Fruit fly (Drosophila melanogaster): ENCODE results near the gene CG18170.
A peak's percentile ranks its signal among the peaks of the same experiment; 100 is the strongest.

The CG18170 gene

DNA sequence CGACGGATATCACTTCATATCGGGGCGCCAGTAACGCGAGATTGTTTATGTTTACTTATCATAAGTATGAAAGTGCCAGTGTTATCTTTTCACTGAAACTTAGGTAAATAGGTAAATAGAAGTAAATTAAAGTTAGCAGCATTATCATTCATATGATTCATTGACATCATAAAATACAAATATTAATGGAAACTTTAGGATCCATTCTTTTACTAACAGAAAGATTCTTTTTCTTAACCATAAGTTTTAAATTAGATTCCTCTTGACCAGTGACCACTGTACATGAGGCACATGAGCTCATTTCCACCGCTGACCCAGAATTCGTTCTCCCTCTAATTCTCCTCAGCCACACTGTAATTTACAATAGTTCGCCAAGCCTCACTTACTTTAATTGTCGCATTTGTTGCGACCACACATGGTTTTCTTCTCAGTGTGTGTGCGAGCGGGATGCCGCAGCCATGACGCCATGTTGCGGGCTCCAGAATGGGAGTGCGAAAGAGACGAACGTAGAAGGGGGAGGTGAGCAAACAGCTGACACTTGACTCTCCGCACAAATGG lies 24.3 kb upstream of the CG18170 start (continued):
- peak; percentile 71 for TF ChIP-seq zf30C (GFP tag; optimal IDR thresholded peaks at IDR 0.05)
- TF ChIP-seq sr (GFP tag; IDR thresholded peaks at IDR 0.05), result 0 out of 3 replicates have a peak, but pooled peaks have one; percentile 27
- peak; percentile 25 for TF ChIP-seq CG10979 (tag; optimal IDR thresholded peaks at IDR 0.05)
- TF ChIP-seq CG16863 (GFP tag; optimal IDR thresholded peaks at IDR 0.05), result peak; percentile 26
- no peak for TF ChIP-seq D (optimal IDR thresholded peaks at IDR 0.05)
- peak; percentile 9 for TF ChIP-seq D (GFP tag; optimal IDR thresholded peaks at IDR 0.05)
- no peak for TF ChIP-seq wdn (GFP tag; IDR thresholded peaks at IDR 0.05)
- peak; percentile 5; the same call in 1 of the 2 replicates for TF ChIP-seq sim (GFP tag; IDR thresholded peaks at IDR 0.05)
- no peak for TF ChIP-seq Hr39 (optimal IDR thresholded peaks at IDR 0.05)
- no peak for TF ChIP-seq gsb-n (tag; optimal IDR thresholded peaks at IDR 0.05)
- TF ChIP-seq CG11398 (GFP tag; optimal IDR thresholded peaks at IDR 0.05), result no peak
- TF ChIP-seq BEAF-32 (GFP tag; optimal IDR thresholded peaks at IDR 0.05), result no peak
- no peak for TF ChIP-seq CG18011 (GFP tag; optimal IDR thresholded peaks at IDR 0.05)
- TF ChIP-seq ERR (GFP tag; optimal IDR thresholded peaks at IDR 0.05), result no peak
- no peak for TF ChIP-seq Neu2 (GFP tag; optimal IDR thresholded peaks at IDR 0.05; ENCODE audit: borderline replicate concordance)
- no peak for TF ChIP-seq C15 (GFP tag; IDR thresholded peaks at IDR 0.05)
- peak; percentile 7 for TF ChIP-seq CG10267 (tag; optimal IDR thresholded peaks at IDR 0.05)
- no peak for TF ChIP-seq schlank (tag; optimal IDR thresholded peaks at IDR 0.05)
- TF ChIP-seq CG2712 (tag; optimal IDR thresholded peaks at IDR 0.05), result peak; percentile 43
- TF ChIP-seq bsh (GFP tag; optimal IDR thresholded peaks at IDR 0.05), result peak in 1 of 2 experiments; percentile 58
- no peak for TF ChIP-seq CG9797 (GFP tag; optimal IDR thresholded peaks at IDR 0.05)
- TF ChIP-seq dati (GFP tag; IDR thresholded peaks at IDR 0.05), result no peak
- peak; percentile 53 for TF ChIP-seq CG2120 (GFP tag; optimal IDR thresholded peaks at IDR 0.05)
- peak; percentile 55; the same call in 1 of the 2 replicates for TF ChIP-seq klu (GFP tag; IDR thresholded peaks at IDR 0.05)
- peak; percentile 28 for TF ChIP-seq CG17568 (GFP tag; optimal IDR thresholded peaks at IDR 0.05)
- TF ChIP-seq CG31365 (tag; optimal IDR thresholded peaks at IDR 0.05), result no peak
- TF ChIP-seq lab (GFP tag; optimal IDR thresholded peaks at IDR 0.05), result peak; percentile 76
- peak; percentile 40; the same call in 1 of the 2 replicates for TF ChIP-seq vvl (GFP tag; IDR thresholded peaks at IDR 0.05)
- TF ChIP-seq bbx (GFP tag; IDR thresholded peaks at IDR 0.05; ENCODE audit: partially characterized antibody), result no peak
- peak; percentile 57 for TF ChIP-seq CG18599 (GFP tag; optimal IDR thresholded peaks at IDR 0.05)
- TF ChIP-seq onecut (GFP tag; IDR thresholded peaks at IDR 0.05), result peak; percentile 25; the same call in 1 of the 2 replicates
- TF ChIP-seq danr (GFP tag; IDR thresholded peaks at IDR 0.05), result no peak
- TF ChIP-seq CG3281 (GFP tag; optimal IDR thresholded peaks at IDR 0.05), result peak; percentile 56
- peak; percentile 14 for TF ChIP-seq D19B (GFP tag; optimal IDR thresholded peaks at IDR 0.05)
- TF ChIP-seq CG1647 (GFP tag; optimal IDR thresholded peaks at IDR 0.05), result no peak
- TF ChIP-seq NFAT (GFP tag; IDR thresholded peaks at IDR 0.05), result peak; percentile 39; the same call in 1 of the 2 replicates
- no peak for TF ChIP-seq CG14050 (GFP tag; IDR thresholded peaks at IDR 0.05)
- TF ChIP-seq sc (optimal IDR thresholded peaks at IDR 0.05), result no peak
- no peak for TF ChIP-seq sc (GFP tag; optimal IDR thresholded peaks at IDR 0.05)
- TF ChIP-seq zfh1 (GFP tag; IDR thresholded peaks at IDR 0.05), result peak; percentile 54; the same call in 2 of the 3 replicates
- TF ChIP-seq CG10366 (GFP tag; IDR thresholded peaks at IDR 0.05), result no peak
- TF ChIP-seq CG31441 (GFP tag; IDR thresholded peaks at IDR 0.05), result peak; percentile 28; the same call in 1 of the 2 replicates
- 0 out of 2 replicates have a peak, but pooled peaks have one; percentile 24 for TF ChIP-seq ap (GFP tag; IDR thresholded peaks at IDR 0.05)
- TF ChIP-seq grn (GFP tag; optimal IDR thresholded peaks at IDR 0.05), result peak; percentile 23
- no peak for TF ChIP-seq CG2875 (GFP tag; optimal IDR thresholded peaks at IDR 0.05)
- 0 out of 3 replicates have a peak, but pooled peaks have one; percentile 38 for TF ChIP-seq ken (GFP tag; IDR thresholded peaks at IDR 0.05)
- TF ChIP-seq CG10654 (GFP tag; optimal IDR thresholded peaks at IDR 0.05), result peak; percentile 24
- TF ChIP-seq CG3838 (GFP tag; optimal IDR thresholded peaks at IDR 0.05), result no peak
- TF ChIP-seq E2f2 (GFP tag; IDR thresholded peaks at IDR 0.05), result no peak
- no peak for TF ChIP-seq CG7372 (GFP tag; IDR thresholded peaks at IDR 0.05)
- peak; percentile 3 for TF ChIP-seq CG1529 (GFP tag; optimal IDR thresholded peaks at IDR 0.05)

Measured in whole organism, embryonic.